Fruit fly (Drosophila melanogaster) whole organism, prepupa: ENCODE measurements around the gene CG14321.

ENCODE experiments used
- CG32006 ChIP-seq: fragments of 200-800 bp; sonication (Bioruptor generic); optimal IDR thresholded peaks from 3 replicates; lab custom pipeline; 2017; ENCODE audit warnings: missing biosample characterization, mild to moderate bottlenecking, missing genetic modification characterization
- CG3919 ChIP-seq: fragments of 200-800 bp; sonication (Bioruptor generic); optimal IDR thresholded peaks from 3 replicates; lab custom pipeline; 2016; ENCODE audit warnings: missing biosample characterization, missing genetic modification characterization
- CG9139 ChIP-seq: fragments of 200-800 bp; sonication (Bioruptor generic); optimal IDR thresholded peaks from 3 replicates; lab custom pipeline; 2017; ENCODE audit warnings: missing biosample characterization, mild to moderate bottlenecking, missing genetic modification characterization
- Eip75B ChIP-seq: fragments of 200-800 bp; sonication (Bioruptor generic); optimal IDR thresholded peaks from 3 replicates; lab custom pipeline; 2016; ENCODE audit warnings: missing biosample characterization, missing genetic modification characterization
- eg ChIP-seq: fragments of 200-800 bp; sonication (Bioruptor generic); IDR thresholded peaks from 3 replicates; pipeline ENCODE4 v1.3.6; 2022; ENCODE audit warnings: missing biosample characterization, missing genetic modification characterization
- spab ChIP-seq: fragments of 200-800 bp; sonication (Bioruptor generic); optimal IDR thresholded peaks from 2 replicates; lab custom pipeline; 2017; ENCODE audit warnings: missing biosample characterization, mild to moderate bottlenecking, missing genetic modification characterization, missing genetic modification reagents
- svp ChIP-seq: fragments of 200-800 bp; sonication (Bioruptor generic); peaks from one replicate; lab custom pipeline; 2016; ENCODE audit warnings: missing biosample characterization, missing genetic modification characterization

DNA sequence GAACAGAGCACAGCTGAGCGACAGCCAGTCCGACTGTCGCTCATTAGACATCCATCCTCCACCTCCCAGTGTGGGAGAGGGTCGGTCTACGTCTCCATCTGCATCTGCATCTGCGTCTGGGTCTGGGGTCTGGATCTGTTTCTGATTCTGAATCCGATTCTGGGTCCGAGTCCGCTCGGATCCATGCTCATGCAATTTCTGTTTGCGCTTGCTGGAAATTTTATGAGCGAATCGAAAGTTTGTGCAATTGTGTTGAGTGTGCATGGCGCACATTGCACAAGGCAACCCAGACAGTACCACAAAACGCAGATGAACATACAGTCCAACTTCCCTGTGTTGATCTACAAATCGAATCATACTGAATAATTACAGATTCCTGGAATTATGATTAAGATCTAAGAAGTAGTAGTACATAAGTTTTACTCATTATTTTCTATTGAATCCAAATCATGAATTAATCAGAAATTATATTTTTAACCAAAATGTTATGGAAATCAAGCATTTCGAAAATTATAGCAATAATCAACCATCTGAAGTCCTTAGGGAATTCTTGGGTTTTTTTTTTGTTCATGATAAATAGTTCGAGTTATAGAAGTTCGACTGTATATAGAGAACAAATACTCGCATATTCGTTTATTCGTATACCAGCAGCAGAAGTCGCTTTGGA, 30.2 kb upstream of the CG14321 start:
- TF ChIP-seq Eip75B (GFP tag; lab: Kevin White, UChicago) = peak; percentile 97
- peak; percentile 98 for TF ChIP-seq CG32006 (GFP tag; lab: Kevin White, UChicago)
- peak; percentile 96 for TF ChIP-seq svp (GFP tag; lab: Kevin White, UChicago)
- peak; percentile 87 for TF ChIP-seq CG9139
- TF ChIP-seq eg (GFP tag; lab: Robert Waterston, UW) = peak; percentile 94
- TF ChIP-seq CG3919 (GFP tag; lab: Kevin White, UChicago) = peak; percentile 98
- TF ChIP-seq spab (GFP tag; lab: Kevin White, UChicago) = peak; percentile 94
